Worm (Caenorhabditis elegans) whole organism, L1 larva: Measurements from ENCODE around the gene T28A11.2.
A peak's percentile ranks its signal among the peaks of the same experiment; 100 is the strongest.

Experiments
- C04F5.9 ChIP-seq: sonication (generic microtip); optimal IDR thresholded peaks from 2 replicates; lab custom pipeline; 2016; ENCODE audit warnings: missing genetic modification characterization, missing compliant biosample characterization
- C16A3.4 ChIP-seq: fragments of 150-350 bp; optimal IDR thresholded peaks from 2 replicates; lab custom pipeline; 2014; ENCODE audit warnings: missing biosample characterization, missing genetic modification characterization
- aha-1 ChIP-seq: fragments of 150-350 bp; optimal IDR thresholded peaks from 2 replicates; lab custom pipeline; 2014; ENCODE audit warnings: missing biosample characterization, missing genetic modification characterization
- aly-2 ChIP-seq: fragments of 150-350 bp; optimal IDR thresholded peaks from 2 replicates; lab custom pipeline; 2014; ENCODE audit warnings: missing biosample characterization, missing genetic modification characterization
- ama-1 ChIP-seq: fragments of 150-350 bp; optimal IDR thresholded peaks from 2 replicates; lab custom pipeline; 2014
- blmp-1 ChIP-seq: fragments of 150-350 bp; optimal IDR thresholded peaks from 2 replicates; lab custom pipeline; 2014; ENCODE audit warnings: missing biosample characterization, missing genetic modification characterization
- ceh-8 ChIP-seq: fragments of 200-800 bp; sonication (Bioruptor generic); optimal IDR thresholded peaks from 2 replicates; lab custom pipeline; 2018; ENCODE audit warnings: mild to moderate bottlenecking, missing genetic modification characterization, moderate library complexity, missing compliant biosample characterization
- ceh-90 ChIP-seq: sonication (generic microtip); optimal IDR thresholded peaks from 2 replicates; lab custom pipeline; 2016; ENCODE audit warnings: missing genetic modification characterization, missing compliant biosample characterization
- dsc-1 ChIP-seq: sonication (generic microtip); optimal IDR thresholded peaks from 2 replicates; lab custom pipeline; 2016; ENCODE audit warnings: mild to moderate bottlenecking, missing genetic modification characterization, missing compliant biosample characterization
- egl-13 ChIP-seq: sonication (generic microtip); optimal IDR thresholded peaks from 2 replicates; lab custom pipeline; 2016; ENCODE audit warnings: missing genotype, missing genetic modification reagents, missing genetic modification characterization, missing compliant biosample characterization
- egl-27 ChIP-seq, 2 experiments: fragments of 150-350 bp in 1 of 2; sonication (generic microtip); optimal IDR thresholded peaks; 3 replicates each; lab custom pipeline; 2017 to 2018; ENCODE audit warnings: missing biosample characterization in 2 of 2, missing genetic modification characterization in 2 of 2, missing genetic modification reagents in 2 of 2
- elt-2 ChIP-seq: sonication (generic microtip); optimal IDR thresholded peaks from 2 replicates; lab custom pipeline; 2016; ENCODE audit warnings: missing genetic modification characterization, mild to moderate bottlenecking, inconsistent platforms, missing compliant biosample characterization, missing genetic modification reagents
- elt-3 ChIP-seq, 6 experiments: fragments of 150-350 bp in 1 of 6; sonication (generic microtip); optimal IDR thresholded peaks; 2 replicates each; lab custom pipeline; 2017 to 2018; ENCODE audit warnings: missing biosample characterization in 6 of 6, missing genetic modification characterization in 6 of 6, inconsistent platforms in 1 of 6
- ets-5 ChIP-seq: fragments of 200-800 bp; sonication (Bioruptor generic); IDR thresholded peaks from 2 replicates; pipeline ENCODE4 v1.3.6; 2022; ENCODE audit warnings: missing genetic modification characterization, missing compliant biosample characterization
- fkh-10 ChIP-seq: sonication (generic microtip); optimal IDR thresholded peaks from 2 replicates; lab custom pipeline; 2017; ENCODE audit warnings: missing biosample characterization, missing genetic modification reagents, missing genetic modification characterization
- fkh-4 ChIP-seq: sonication (generic microtip); optimal IDR thresholded peaks from 2 replicates; lab custom pipeline; 2016; ENCODE audit warnings: missing compliant biosample characterization, missing genetic modification characterization, borderline replicate concordance
- fkh-8 ChIP-seq: sonication (generic microtip); optimal IDR thresholded peaks from 2 replicates; lab custom pipeline; 2016; ENCODE audit warnings: mild to moderate bottlenecking, missing genetic modification characterization, missing compliant biosample characterization
- lin-39 ChIP-seq: fragments of 150-350 bp; optimal IDR thresholded peaks from 2 replicates; lab custom pipeline; 2014; ENCODE audit warnings: missing biosample characterization, missing genetic modification reagents, missing genetic modification characterization
- lir-3 ChIP-seq: sonication (generic microtip); optimal IDR thresholded peaks from 2 replicates; lab custom pipeline; 2016; ENCODE audit warnings: mild to moderate bottlenecking, missing genetic modification characterization, moderate library complexity, missing compliant biosample characterization; ENCODE audit not compliant: poor library complexity
- lsy-2 ChIP-seq, 2 experiments: fragments of 150-350 bp; optimal IDR thresholded peaks; 2 replicates each; lab custom pipeline; 2014; ENCODE audit warnings: missing biosample characterization in 2 of 2, missing genetic modification characterization in 2 of 2
- mab-9 ChIP-seq: fragments of 200-800 bp; sonication (Bioruptor generic); IDR thresholded peaks from 2 replicates; pipeline ENCODE4 v1.3.6; 2022; ENCODE audit warnings: missing genetic modification reagents, missing genetic modification characterization, missing compliant biosample characterization
- mdl-1 ChIP-seq, 2 experiments: fragments of 150-350 bp; optimal IDR thresholded peaks; 2 replicates each; lab custom pipeline; 2014 to 2017; ENCODE audit warnings: missing biosample characterization in 2 of 2, missing genetic modification characterization in 2 of 2, inconsistent platforms in 1 of 2
- mef-2 ChIP-seq: fragments of 150-350 bp; optimal IDR thresholded peaks from 2 replicates; lab custom pipeline; 2014; ENCODE audit warnings: missing biosample characterization, missing genetic modification characterization
- mep-1 ChIP-seq: fragments of 150-350 bp; optimal IDR thresholded peaks from 2 replicates; lab custom pipeline; 2014; ENCODE audit warnings: missing biosample characterization, missing genetic modification characterization
- nhr-12 ChIP-seq: sonication (generic microtip); optimal IDR thresholded peaks from 2 replicates; lab custom pipeline; 2017; ENCODE audit warnings: missing biosample characterization, missing genetic modification characterization
- nhr-19 ChIP-seq: fragments of 200-800 bp; sonication (Bioruptor generic); conservative IDR thresholded peaks from 2 replicates; pipeline ENCODE4 v1.3.6; 2022; ENCODE audit warnings: missing genetic modification characterization, missing compliant biosample characterization
- nhr-20 ChIP-seq: sonication (generic microtip); optimal IDR thresholded peaks from 2 replicates; lab custom pipeline; 2016; ENCODE audit warnings: mild to moderate bottlenecking, missing genetic modification characterization, missing compliant biosample characterization
- nhr-28 ChIP-seq: fragments of 150-350 bp; optimal IDR thresholded peaks from 2 replicates; lab custom pipeline; 2014; ENCODE audit warnings: missing biosample characterization, missing genetic modification characterization
- nhr-47 ChIP-seq: sonication (generic microtip); optimal IDR thresholded peaks from 2 replicates; lab custom pipeline; 2016; ENCODE audit warnings: mild to moderate bottlenecking, missing genetic modification characterization, moderate library complexity, missing compliant biosample characterization
- nhr-76 ChIP-seq: sonication (generic microtip); optimal IDR thresholded peaks from 2 replicates; lab custom pipeline; 2017; ENCODE audit warnings: missing biosample characterization, missing genetic modification characterization
- pag-3 ChIP-seq: sonication (generic microtip); optimal IDR thresholded peaks from 2 replicates; lab custom pipeline; 2017; ENCODE audit warnings: missing genetic modification characterization, mild to moderate bottlenecking, missing compliant biosample characterization, antibody characterized with exemption, borderline replicate concordance; ENCODE audit not compliant: insufficient read depth
- pax-3 ChIP-seq: fragments of 200-800 bp; sonication (Bioruptor generic); optimal IDR thresholded peaks from 2 replicates; lab custom pipeline; 2018; ENCODE audit warnings: mild to moderate bottlenecking, missing genetic modification characterization, moderate library complexity, missing compliant biosample characterization
- rnt-1 ChIP-seq: sonication (generic microtip); optimal IDR thresholded peaks from 2 replicates; lab custom pipeline; 2016; ENCODE audit warnings: mild to moderate bottlenecking, missing genetic modification characterization, moderate library complexity, missing compliant biosample characterization
- snu-23 ChIP-seq: sonication (generic microtip); optimal IDR thresholded peaks from 2 replicates; lab custom pipeline; 2016; ENCODE audit warnings: missing genetic modification characterization, missing compliant biosample characterization
- swsn-7 ChIP-seq: sonication (generic microtip); optimal IDR thresholded peaks from 2 replicates; lab custom pipeline; 2016; ENCODE audit warnings: missing genetic modification characterization, missing compliant biosample characterization
- tlp-1 ChIP-seq: fragments of 150-350 bp; optimal IDR thresholded peaks from 2 replicates; lab custom pipeline; 2014; ENCODE audit warnings: missing biosample characterization, missing genetic modification characterization
- unc-30 ChIP-seq: sonication (generic microtip); optimal IDR thresholded peaks from 2 replicates; lab custom pipeline; 2017; ENCODE audit warnings: missing biosample characterization, missing genetic modification characterization
- unc-86 ChIP-seq: sonication (generic microtip); optimal IDR thresholded peaks from 2 replicates; lab custom pipeline; 2016; ENCODE audit warnings: missing genetic modification characterization, missing compliant biosample characterization
- unc-98 ChIP-seq: fragments of 200-800 bp; sonication (Bioruptor generic); IDR thresholded peaks from 2 replicates; pipeline ENCODE4 v1.3.6; 2022; ENCODE audit warnings: missing genetic modification characterization, missing compliant biosample characterization
- xbp-1 ChIP-seq: sonication (generic microtip); optimal IDR thresholded peaks from 2 replicates; lab custom pipeline; 2016; ENCODE audit warnings: missing genetic modification characterization, missing compliant biosample characterization
- zip-4 ChIP-seq: fragments of 200-800 bp; sonication (Bioruptor generic); optimal IDR thresholded peaks from 2 replicates; lab custom pipeline; 2018; ENCODE audit warnings: mild to moderate bottlenecking, missing genetic modification characterization, moderate library complexity, missing compliant biosample characterization

The T28A11.2 gene

DNA sequence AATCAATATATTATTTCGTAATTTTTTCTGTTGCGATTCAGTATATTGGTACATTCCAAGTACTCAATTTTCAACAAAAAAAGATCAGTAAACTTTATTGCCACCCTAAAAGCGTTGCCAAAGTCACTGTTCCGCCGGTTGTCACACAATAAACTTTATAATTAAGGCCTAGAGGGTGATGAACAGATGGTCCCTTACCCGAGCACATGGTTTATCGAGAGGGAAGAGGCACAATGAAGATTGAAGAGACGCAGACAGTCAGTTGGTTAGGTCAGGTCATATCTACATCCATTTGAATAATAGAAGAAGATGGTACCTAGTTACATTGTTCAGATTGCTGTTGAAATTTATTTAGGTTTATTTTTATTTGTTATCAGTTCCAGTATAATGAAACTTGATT lies 23.4 kb upstream of the T28A11.2 start:
- no peak for TF ChIP-seq xbp-1 (tag; lab: Kevin White, UChicago)
- no peak for TF ChIP-seq tlp-1 (tag; lab: Kevin White, UChicago)
- no peak for TF ChIP-seq mep-1 (tag; lab: Kevin White, UChicago)
- TF ChIP-seq pax-3 (tag; lab: Kevin White, UChicago): no peak
- TF ChIP-seq mab-9 (GFP tag; lab: Robert Waterston, UW): no peak
- no peak for TF ChIP-seq swsn-7 (tag; lab: Kevin White, UChicago)
- TF ChIP-seq lin-39: no peak
- no peak for TF ChIP-seq egl-27 (tag; optimal IDR thresholded peaks at IDR 0.05; lab: Kevin White, UChicago)
- no peak for TF ChIP-seq aha-1 (tag; lab: Kevin White, UChicago)
- no peak for TF ChIP-seq ama-1 (lab: Kevin White, UChicago)

DNA sequence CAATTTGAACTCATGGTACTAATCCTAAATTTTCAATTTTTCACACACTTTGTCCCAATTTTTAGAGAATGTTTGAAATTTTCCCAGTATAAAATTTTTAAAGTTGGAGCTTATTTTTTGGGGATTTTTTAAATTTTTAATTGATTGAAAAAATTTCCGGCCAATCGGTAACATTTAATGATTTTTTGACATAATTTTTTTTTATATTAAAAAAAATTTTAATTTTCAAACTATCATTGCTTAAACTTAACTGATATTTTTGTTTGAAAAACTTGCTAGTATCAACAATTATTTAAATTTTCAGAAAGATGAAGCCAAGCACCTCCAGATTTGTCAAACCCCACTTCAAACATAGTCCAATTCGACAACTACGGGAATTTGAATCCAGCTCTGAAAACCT lies 22.9 kb upstream of the T28A11.2 start, which contains the start of gene T28A11.22:
T28A11.22 (plus strand) TSS at position 301 of the 400 bp plus-strand sequence.
- no peak for TF ChIP-seq unc-98 (GFP tag; lab: Robert Waterston, UW)
- no peak for TF ChIP-seq C04F5.9
- no peak for TF ChIP-seq nhr-20 (tag; lab: Kevin White, UChicago)
- TF ChIP-seq nhr-12 (tag; lab: Kevin White, UChicago): no peak
- no peak for TF ChIP-seq snu-23 (GFP tag; lab: Kevin White, UChicago)
- no peak for TF ChIP-seq elt-2 (tag; lab: Kevin White, UChicago)
- TF ChIP-seq nhr-28 (tag; lab: Kevin White, UChicago): no peak
- TF ChIP-seq unc-86 (tag; lab: Kevin White, UChicago): no peak
- TF ChIP-seq lsy-2 (tag; optimal IDR thresholded peaks at IDR 0.05; lab: Kevin White, UChicago): no peak
- no peak for TF ChIP-seq fkh-4 (tag; lab: Kevin White, UChicago)
- TF ChIP-seq lin-39: no peak
- no peak for TF ChIP-seq ets-5 (GFP tag; lab: Robert Waterston, UW)
- TF ChIP-seq ceh-90 (tag; lab: Kevin White, UChicago): no peak
- TF ChIP-seq fkh-10 (GFP tag; lab: Kevin White, UChicago): no peak
- no peak for TF ChIP-seq mdl-1 (tag; optimal IDR thresholded peaks at IDR 0.05; lab: Kevin White, UChicago)
- no peak for TF ChIP-seq zip-4
- TF ChIP-seq C16A3.4 (tag; lab: Kevin White, UChicago): no peak
- TF ChIP-seq lir-3 (tag; lab: Kevin White, UChicago): no peak
- no peak for TF ChIP-seq fkh-8
- no peak for TF ChIP-seq pag-3 (tag; lab: Kevin White, UChicago)

DNA sequence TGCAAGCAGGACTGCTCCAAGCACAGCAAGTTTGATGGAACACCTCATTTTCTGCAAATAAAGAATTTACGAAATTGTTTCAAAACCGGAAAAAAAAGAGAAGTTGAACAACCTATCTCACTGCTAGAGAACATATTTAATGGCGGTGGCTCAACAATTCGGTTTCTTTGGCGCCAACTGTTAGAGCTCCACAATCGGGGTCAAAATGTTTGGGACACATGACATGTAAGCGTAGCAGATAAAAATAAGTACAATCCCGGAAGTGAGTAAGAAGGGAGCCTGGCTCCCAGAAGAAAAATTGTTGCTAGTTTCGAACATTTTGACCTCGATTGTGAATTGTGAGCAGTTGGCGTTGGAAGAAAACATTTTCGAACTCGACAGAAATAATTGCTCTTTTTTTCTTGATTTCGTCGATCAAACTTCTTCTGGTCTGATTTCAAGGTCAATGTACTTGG lies 21.0 kb upstream of the T28A11.2 start, which contains the start of gene T28A11.16:
T28A11.16 (minus strand) TSS at position 51 of the 455 bp plus-strand sequence.
- TF ChIP-seq unc-30 (no peak), pag-3 (tag; lab: Kevin White, UChicago) (no peak), mef-2 (tag; lab: Kevin White, UChicago) (peak; percentile 37), dsc-1 (tag; lab: Kevin White, UChicago) (no peak), rnt-1 (tag; lab: Kevin White, UChicago) (peak; percentile 72), lin-39 (peak; percentile 17), nhr-19 (GFP tag; lab: Robert Waterston, UW) (0 out of 2 replicates have a peak, but pooled peaks have one; percentile 19)

DNA sequence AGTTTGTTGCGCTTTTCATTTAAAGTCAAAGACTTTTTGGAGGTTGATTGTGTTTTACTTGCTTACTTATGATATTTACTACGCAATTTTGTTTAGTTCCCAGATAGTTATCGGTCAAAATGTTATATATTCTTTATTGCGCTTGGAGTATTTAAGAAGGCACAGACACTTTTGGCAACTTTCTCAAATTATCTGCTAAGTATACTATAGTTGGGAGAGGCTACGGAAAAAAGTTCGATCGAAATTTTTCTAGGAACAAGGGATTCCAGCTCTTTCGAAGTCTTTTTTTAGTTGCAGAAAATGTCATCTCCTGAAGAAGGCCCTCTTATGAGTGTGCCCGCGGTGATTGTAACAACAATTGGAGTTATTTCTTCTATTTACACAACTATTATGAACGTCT lies 20.1 kb upstream of the T28A11.2 start, which contains the start of gene srbc-5:
srbc-5 (plus strand) TSS at position 301 of the 400 bp plus-strand sequence.
- no peak for TF ChIP-seq fkh-10 (GFP tag; lab: Kevin White, UChicago)
- TF ChIP-seq lir-3 (tag; lab: Kevin White, UChicago): no peak
- TF ChIP-seq ceh-8 (GFP tag; lab: Kevin White, UChicago): no peak
- TF ChIP-seq elt-3 (tag; optimal IDR thresholded peaks at IDR 0.05; lab: Kevin White, UChicago): no peak
- TF ChIP-seq elt-2 (tag; lab: Kevin White, UChicago): no peak
- no peak for TF ChIP-seq nhr-47 (tag; lab: Kevin White, UChicago)
- TF ChIP-seq aly-2: no peak
- no peak for TF ChIP-seq blmp-1 (tag; lab: Kevin White, UChicago)
- no peak for TF ChIP-seq nhr-76 (tag; lab: Kevin White, UChicago)
- TF ChIP-seq rnt-1 (tag; lab: Kevin White, UChicago): no peak
- no peak for TF ChIP-seq xbp-1 (tag; lab: Kevin White, UChicago)
- no peak for TF ChIP-seq ceh-90 (tag; lab: Kevin White, UChicago)
- TF ChIP-seq egl-13 (tag; lab: Kevin White, UChicago): no peak
